Fruit fly (Drosophila melanogaster): ENCODE data around the gene hth.

hth gene

dm6 chr3R:10566441-10567179 is 72.8 kb downstream of the hth start (continued):
- TF ChIP-seq ATbp (GFP tag; optimal IDR thresholded peaks at IDR 0.05), result peak; percentile 55
- TF ChIP-seq H2.0 (GFP tag; IDR thresholded peaks at IDR 0.05), result no peak
- TF ChIP-seq her (GFP tag; optimal IDR thresholded peaks at IDR 0.05), result no peak
- no peak for TF ChIP-seq NFAT (GFP tag; IDR thresholded peaks at IDR 0.05)
- no peak for TF ChIP-seq CG7556 (GFP tag; optimal IDR thresholded peaks at IDR 0.05)
- no peak for TF ChIP-seq inv (GFP tag; IDR thresholded peaks at IDR 0.05; ENCODE audit: partially characterized antibody)
- no peak for TF ChIP-seq Meics (GFP tag; optimal IDR thresholded peaks at IDR 0.05)
- peak; percentile 52 for TF ChIP-seq CG15601 (tag; optimal IDR thresholded peaks at IDR 0.05)
- no peak for TF ChIP-seq run (tag; optimal IDR thresholded peaks at IDR 0.05)
- TF ChIP-seq trem (tag; optimal IDR thresholded peaks at IDR 0.05), result peak; percentile 18
- TF ChIP-seq CG4730 (GFP tag; IDR thresholded peaks at IDR 0.05), result no peak
- no peak for TF ChIP-seq Lhr (GFP tag; optimal IDR thresholded peaks at IDR 0.05)
- peak; percentile 34; the same call in 1 of the 2 replicates for TF ChIP-seq CG31441 (GFP tag; IDR thresholded peaks at IDR 0.05)
- TF ChIP-seq gt (GFP tag; IDR thresholded peaks at IDR 0.05), result no peak
- no peak for TF ChIP-seq Awh (GFP tag; IDR thresholded peaks at IDR 0.05)
- TF ChIP-seq CG16779 (GFP tag; IDR thresholded peaks at IDR 0.05), result no peak
- no peak for TF ChIP-seq Scr (GFP tag; IDR thresholded peaks at IDR 0.05; ENCODE audit: partially characterized antibody)
- peak; percentile 31 for TF ChIP-seq CG3281 (GFP tag; optimal IDR thresholded peaks at IDR 0.05)
- TF ChIP-seq CG5180 (GFP tag; optimal IDR thresholded peaks at IDR 0.05), result peak; percentile 30
- no peak for TF ChIP-seq CG13624 (GFP tag; optimal IDR thresholded peaks at IDR 0.05)
- TF ChIP-seq schlank (tag; optimal IDR thresholded peaks at IDR 0.05), result no peak
- no peak for TF ChIP-seq CG8944 (GFP tag; optimal IDR thresholded peaks at IDR 0.05)
- no peak for TF ChIP-seq C15 (GFP tag; IDR thresholded peaks at IDR 0.05)
- TF ChIP-seq vnd (GFP tag; IDR thresholded peaks at IDR 0.05; ENCODE audit: partially characterized antibody), result no peak
- peak; percentile 24 for TF ChIP-seq gcm (GFP tag; optimal IDR thresholded peaks at IDR 0.05)
- TF ChIP-seq HLH54F (GFP tag; optimal IDR thresholded peaks at IDR 0.05), result no peak
- no peak for TF ChIP-seq fu2 (GFP tag; optimal IDR thresholded peaks at IDR 0.05)
- no peak for TF ChIP-seq CG10267 (tag; optimal IDR thresholded peaks at IDR 0.05)
- peak; percentile 22 for TF ChIP-seq CG13296 (GFP tag; optimal IDR thresholded peaks at IDR 0.05)
- peak; percentile 7 for TF ChIP-seq CG17829 (tag; optimal IDR thresholded peaks at IDR 0.05)
- no peak for TF ChIP-seq CG17802 (tag; optimal IDR thresholded peaks at IDR 0.05)
- TF ChIP-seq crp (GFP tag; optimal IDR thresholded peaks at IDR 0.05), result no peak
- TF ChIP-seq Drgx (GFP tag; IDR thresholded peaks at IDR 0.05), result no peak
- TF ChIP-seq CG2120 (GFP tag; optimal IDR thresholded peaks at IDR 0.05), result no peak
- TF ChIP-seq Xrp1 (GFP tag; IDR thresholded peaks at IDR 0.05), result no peak
- TF ChIP-seq toy (GFP tag; IDR thresholded peaks at IDR 0.05), result no peak
- TF ChIP-seq Dref (GFP tag; IDR thresholded peaks at IDR 0.05), result no peak
- TF ChIP-seq tio (GFP tag; optimal IDR thresholded peaks at IDR 0.05), result no peak
- TF ChIP-seq eyg (GFP tag; optimal IDR thresholded peaks at IDR 0.05), result no peak
- TF ChIP-seq CG2712 (tag; optimal IDR thresholded peaks at IDR 0.05), result peak; percentile 16
- no peak for TF ChIP-seq btn (GFP tag; optimal IDR thresholded peaks at IDR 0.05)
- TF ChIP-seq Kr (GFP tag; optimal IDR thresholded peaks at IDR 0.05), result no peak
- TF ChIP-seq sens (GFP tag), result peak; percentile 34
- no peak for TF ChIP-seq en (GFP tag; optimal IDR thresholded peaks at IDR 0.05)
- no peak for TF ChIP-seq CG10274 (GFP tag; optimal IDR thresholded peaks at IDR 0.05)
- TF ChIP-seq CG12236 (GFP tag; optimal IDR thresholded peaks at IDR 0.05), result no peak
- TF ChIP-seq CG10147 (GFP tag; optimal IDR thresholded peaks at IDR 0.05), result no peak
- TF ChIP-seq Rfx (GFP tag; IDR thresholded peaks at IDR 0.05), result no peak
- TF ChIP-seq CkIIα-i1 (GFP tag; IDR thresholded peaks at IDR 0.05), result no peak
- no peak for TF ChIP-seq CG12155 (GFP tag; optimal IDR thresholded peaks at IDR 0.05)
- peak; percentile 54 for TF ChIP-seq CG14441 (GFP tag; IDR thresholded peaks at IDR 0.05)

All from whole organism, embryonic.